Worm (Caenorhabditis elegans) whole organism, mixed stage, embryonic: ENCODE results near the gene hhat-2.

Source experiments
- elt-3 ChIP-seq: fragments of 150-350 bp; optimal IDR thresholded peaks from 2 replicates; lab custom pipeline; 2014; ENCODE audit warnings: missing biosample characterization, missing genetic modification characterization
- lsy-2 ChIP-seq: fragments of 150-350 bp; optimal IDR thresholded peaks from 2 replicates; lab custom pipeline; 2014; ENCODE audit warnings: missing biosample characterization, missing genetic modification characterization
- mab-5 ChIP-seq: fragments of 150-350 bp; optimal IDR thresholded peaks from 2 replicates; lab custom pipeline; 2014; ENCODE audit warnings: missing biosample characterization, missing genetic modification characterization
- mep-1 ChIP-seq: fragments of 150-350 bp; optimal IDR thresholded peaks from 2 replicates; lab custom pipeline; 2017; ENCODE audit warnings: missing biosample characterization, missing genetic modification reagents, missing genetic modification characterization, inconsistent platforms
- nhr-12 ChIP-seq: fragments of 150-350 bp; optimal IDR thresholded peaks from 2 replicates; lab custom pipeline; 2014; ENCODE audit warnings: missing biosample characterization, missing genetic modification characterization
- nhr-237 ChIP-seq: fragments of 150-350 bp; optimal IDR thresholded peaks from 2 replicates; lab custom pipeline; 2014; ENCODE audit warnings: missing biosample characterization, missing genetic modification characterization
- nhr-28 ChIP-seq: fragments of 150-350 bp; optimal IDR thresholded peaks from 2 replicates; lab custom pipeline; 2014; ENCODE audit warnings: missing biosample characterization, missing genetic modification characterization
- pha-4 ChIP-seq: fragments of 150-350 bp; optimal IDR thresholded peaks from 2 replicates; lab custom pipeline; 2018; ENCODE audit warnings: missing biosample characterization, missing genetic modification reagents, missing genetic modification characterization
- sem-2 ChIP-seq: fragments of 200-800 bp; sonication (Bioruptor generic); optimal IDR thresholded peaks from 2 replicates; lab custom pipeline; 2018; ENCODE audit warnings: mild to moderate bottlenecking, missing genetic modification characterization, missing compliant biosample characterization
- unc-39 ChIP-seq: fragments of 150-350 bp; optimal IDR thresholded peaks from 2 replicates; lab custom pipeline; 2014; ENCODE audit warnings: missing biosample characterization, missing genetic modification characterization
- unc-62 ChIP-seq: fragments of 150-350 bp; optimal IDR thresholded peaks from 2 replicates; lab custom pipeline; 2014; ENCODE audit warnings: missing biosample characterization, missing genetic modification reagents, missing genetic modification characterization
- ztf-11 ChIP-seq: fragments of 150-350 bp; optimal IDR thresholded peaks from 2 replicates; lab custom pipeline; 2014; ENCODE audit warnings: missing biosample characterization, missing genetic modification characterization

- no peak for TF ChIP-seq unc-62
- no peak for TF ChIP-seq nhr-28 (tag; lab: Kevin White, UChicago)
- no peak for TF ChIP-seq mep-1 (tag; lab: Kevin White, UChicago)
- no peak for TF ChIP-seq pha-4 (tag; lab: Kevin White, UChicago)
- no peak for TF ChIP-seq lsy-2 (tag; lab: Kevin White, UChicago)
- no peak for TF ChIP-seq nhr-237 (tag; lab: Kevin White, UChicago)
- TF ChIP-seq unc-39 (tag; lab: Kevin White, UChicago) = no peak
- TF ChIP-seq nhr-12 (tag; lab: Kevin White, UChicago) = no peak
- TF ChIP-seq sem-2 = no peak
- TF ChIP-seq elt-3 (tag; lab: Kevin White, UChicago) = no peak
- no peak for TF ChIP-seq mab-5 (tag; lab: Kevin White, UChicago)
- TF ChIP-seq ztf-11 (tag; lab: Kevin White, UChicago) = no peak
Measured at ce11 chrIV:14792602-14793232, 36.2 kb downstream of the hhat-2 start, which contains the start of gene gdi-1.
